Worm (Caenorhabditis elegans): Measurements from ENCODE around the gene Y46G5A.15.

Gene Y46G5A.15

DNA sequence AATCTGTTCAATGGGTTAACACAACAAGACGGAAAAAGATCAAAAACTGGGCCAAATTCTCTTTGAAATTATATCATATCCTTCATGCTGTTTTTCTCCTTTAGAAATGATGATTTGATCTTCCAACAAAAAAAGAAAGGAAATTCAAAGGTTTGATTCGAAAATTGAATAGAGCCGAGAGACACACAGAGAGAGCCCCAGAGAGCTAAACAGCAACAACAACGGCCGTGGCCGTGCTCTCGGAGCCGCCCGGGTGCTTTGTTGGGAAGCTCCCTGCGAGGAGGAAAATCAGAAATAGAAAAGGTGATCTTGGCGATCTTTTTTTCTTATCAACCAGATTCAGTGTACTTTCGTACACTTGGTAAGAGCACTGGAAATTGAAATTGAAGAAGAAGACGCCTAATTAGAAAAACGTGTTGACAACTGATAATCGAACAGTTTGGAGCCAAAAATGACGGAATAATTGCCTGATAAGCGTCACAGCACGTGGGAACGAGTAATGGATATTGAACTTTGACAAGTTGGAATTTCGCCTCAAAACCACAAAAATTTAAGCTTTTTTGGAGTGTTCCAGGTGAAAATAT lies 12.1 kb upstream of the Y46G5A.15 start:
- no peak for TF ChIP-seq egl-27 (tag; optimal IDR thresholded peaks at IDR 0.05)
- no peak for TF ChIP-seq nhr-28 (tag; optimal IDR thresholded peaks at IDR 0.05)
- no peak for TF ChIP-seq unc-62 (GFP tag; optimal IDR thresholded peaks at IDR 0.05)
- TF ChIP-seq nhr-90 (tag; optimal IDR thresholded peaks at IDR 0.05; ENCODE audit: poor library complexity): no peak
- no peak for TF ChIP-seq ceh-82 (tag; optimal IDR thresholded peaks at IDR 0.05)
- no peak for TF ChIP-seq fos-1 (tag; optimal IDR thresholded peaks at IDR 0.05)
- no peak for TF ChIP-seq aha-1 (tag; optimal IDR thresholded peaks at IDR 0.05)
- no peak for TF ChIP-seq aly-2 (tag; optimal IDR thresholded peaks at IDR 0.05)
- TF ChIP-seq ceh-88 (GFP tag; IDR thresholded peaks at IDR 0.05): no peak
- peak in 1 of 2 experiments; percentile 2 for TF ChIP-seq lin-35 (GFP tag; optimal IDR thresholded peaks at IDR 0.05)
- TF ChIP-seq skn-1 (tag; optimal IDR thresholded peaks at IDR 0.05): no peak
- TF ChIP-seq nhr-19 (GFP tag; conservative IDR thresholded peaks at IDR 0.05): no peak; the same call in 1 of the 2 replicates
- TF ChIP-seq vab-15 (tag; optimal IDR thresholded peaks at IDR 0.05): no peak
- TF ChIP-seq F16B12.6 (tag; optimal IDR thresholded peaks at IDR 0.05): no peak
- TF ChIP-seq rnt-1 (tag; optimal IDR thresholded peaks at IDR 0.05): peak; percentile 20
- TF ChIP-seq C16A3.4 (tag; optimal IDR thresholded peaks at IDR 0.05): no peak
- no peak for TF ChIP-seq lin-15B (tag; optimal IDR thresholded peaks at IDR 0.05)
- TF ChIP-seq fkh-10 (GFP tag; optimal IDR thresholded peaks at IDR 0.05): peak; percentile 10
- TF ChIP-seq nhr-47 (tag; optimal IDR thresholded peaks at IDR 0.05): peak; percentile 32
- TF ChIP-seq lsy-2 (tag; optimal IDR thresholded peaks at IDR 0.05): peak in 1 of 2 experiments; percentile 3
- no peak for TF ChIP-seq pag-3 (tag; optimal IDR thresholded peaks at IDR 0.05; ENCODE audit: borderline replicate concordance, insufficient read depth)
- TF ChIP-seq elt-3 (tag; optimal IDR thresholded peaks at IDR 0.05): no peak
- TF ChIP-seq elt-2 (tag; optimal IDR thresholded peaks at IDR 0.05): peak; percentile 63
- no peak for TF ChIP-seq tlp-1 (tag; optimal IDR thresholded peaks at IDR 0.05)
- TF ChIP-seq nhr-76 (tag; optimal IDR thresholded peaks at IDR 0.05): no peak
- no peak for TF ChIP-seq nhr-11 (tag; optimal IDR thresholded peaks at IDR 0.05)
- TF ChIP-seq dpl-1 (GFP tag; optimal IDR thresholded peaks at IDR 0.05): no peak
- peak; percentile 52 for TF ChIP-seq lin-14 (GFP tag; optimal IDR thresholded peaks at IDR 0.05)
- no peak for TF ChIP-seq pax-3 (tag; optimal IDR thresholded peaks at IDR 0.05)
- no peak for TF ChIP-seq jun-1 (tag; optimal IDR thresholded peaks at IDR 0.05)
- no peak for TF ChIP-seq efl-3 (GFP tag; optimal IDR thresholded peaks at IDR 0.05)
- TF ChIP-seq mep-1 (tag; optimal IDR thresholded peaks at IDR 0.05): no peak
- TF ChIP-seq mdl-1 (tag; optimal IDR thresholded peaks at IDR 0.05): no peak
- no peak for TF ChIP-seq ceh-63 (GFP tag; optimal IDR thresholded peaks at IDR 0.05)
- TF ChIP-seq nhr-71 (tag; optimal IDR thresholded peaks at IDR 0.05): peak; percentile 13
- TF ChIP-seq ztf-4 (tag; optimal IDR thresholded peaks at IDR 0.05): no peak
- no peak for TF ChIP-seq efl-1 (optimal IDR thresholded peaks at IDR 0.05)
- peak in 1 of 2 experiments; percentile 15 for TF ChIP-seq efl-1 (GFP tag; optimal IDR thresholded peaks at IDR 0.05 in 1 of 2)
- no peak for TF ChIP-seq ztf-11 (tag; optimal IDR thresholded peaks at IDR 0.05)
- TF ChIP-seq nhr-77 (tag; optimal IDR thresholded peaks at IDR 0.05): no peak
- no peak for TF ChIP-seq dsc-1 (tag; optimal IDR thresholded peaks at IDR 0.05)

DNA sequence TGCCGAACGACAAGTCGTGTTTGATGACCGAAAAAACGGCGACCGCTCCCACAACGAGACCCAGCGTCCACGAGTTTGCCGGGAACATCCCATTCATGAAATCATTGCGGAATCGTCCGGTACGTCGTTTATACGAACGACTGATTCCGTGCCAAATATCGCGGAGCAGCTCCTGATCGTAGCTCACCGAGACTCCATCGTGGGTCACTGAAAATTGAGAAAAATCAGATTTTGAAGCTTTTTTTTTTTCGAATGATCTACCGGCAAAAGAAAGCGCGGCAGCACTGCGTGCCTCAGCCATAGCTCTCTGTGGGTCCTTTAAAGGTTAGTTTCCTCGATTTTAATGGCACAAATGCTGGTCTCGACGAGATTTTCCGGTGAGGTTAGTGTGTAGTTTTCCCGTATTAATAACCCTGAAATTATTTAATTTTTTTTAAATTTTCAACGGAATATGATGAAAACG lies 10.9 kb upstream of the Y46G5A.15 start, which contains the start of gene cpt-1:
Gene cpt-1, minus strand, starts transcription at position 413 of the 463 bp plus-strand sequence.
- TF ChIP-seq nhr-20 (tag; optimal IDR thresholded peaks at IDR 0.05) (no peak), lin-39 (tag; optimal IDR thresholded peaks at IDR 0.05) (no peak), ceh-90 (tag; optimal IDR thresholded peaks at IDR 0.05) (no peak), ama-1 (optimal IDR thresholded peaks at IDR 0.05) (no peak), ets-5 (GFP tag; IDR thresholded peaks at IDR 0.05) (no peak), elt-2 (tag; optimal IDR thresholded peaks at IDR 0.05) (peak; percentile 21), tbx-2 (tag; optimal IDR thresholded peaks at IDR 0.05) (no peak), sox-4 (tag; optimal IDR thresholded peaks at IDR 0.05) (no peak), fkh-10 (GFP tag; optimal IDR thresholded peaks at IDR 0.05) (no peak), hpl-2 (GFP tag; optimal IDR thresholded peaks at IDR 0.05) (no peak), nhr-71 (tag; optimal IDR thresholded peaks at IDR 0.05) (peak; percentile 1), nhr-76 (tag; optimal IDR thresholded peaks at IDR 0.05) (no peak), dsc-1 (tag; optimal IDR thresholded peaks at IDR 0.05) (no peak), unc-98 (GFP tag; IDR thresholded peaks at IDR 0.05) (no peak), nhr-85 (tag) (peak; percentile 29), lin-35 (GFP tag; optimal IDR thresholded peaks at IDR 0.05) (no peak)
